Fruit fly (Drosophila melanogaster): Measurements from ENCODE around the gene CG15739.
A peak's percentile ranks its signal among the peaks of the same experiment; 100 is the strongest.

CG15739 gene

DNA sequence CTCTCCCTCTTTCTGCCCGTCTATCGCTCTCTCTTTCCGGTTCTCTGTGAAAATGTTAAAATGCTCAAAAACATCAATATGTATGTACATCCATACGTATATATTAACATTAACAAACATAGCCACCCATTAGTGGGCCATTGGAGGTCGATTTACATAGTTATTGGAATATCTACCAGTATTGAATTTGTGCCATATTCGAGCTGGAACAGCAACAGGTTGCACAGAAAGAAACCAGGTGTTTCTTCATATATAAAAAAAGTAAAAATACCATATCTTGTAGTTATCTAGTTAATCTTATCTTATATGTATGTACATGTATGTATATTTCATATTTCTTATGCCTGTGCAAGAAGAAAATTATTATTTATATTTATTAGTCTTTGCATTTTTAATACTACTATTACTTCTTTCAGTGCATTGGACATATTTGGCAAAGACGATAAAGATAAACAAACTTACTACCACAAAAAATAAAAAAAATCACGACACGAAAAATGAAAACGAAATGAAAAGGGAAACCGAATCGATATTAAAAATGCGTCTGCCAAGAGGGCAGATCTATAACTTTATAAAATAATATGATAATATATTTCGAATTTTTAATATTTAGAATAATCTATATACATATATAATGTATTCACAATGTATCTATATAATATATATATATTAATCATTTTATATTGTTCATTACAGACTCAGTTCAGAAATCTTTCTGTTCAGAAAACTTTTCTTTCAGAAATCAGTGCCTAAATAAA lies 24.4 kb upstream of the CG15739 start (continued):
- TF ChIP-seq slbo (GFP tag; IDR thresholded peaks at IDR 0.05) (peak; percentile 57), rib (GFP tag; IDR thresholded peaks at IDR 0.05) (no peak), CG12391 (tag; optimal IDR thresholded peaks at IDR 0.05) (peak; percentile 49), CG14860 (GFP tag; IDR thresholded peaks at IDR 0.05; ENCODE audit: partially characterized antibody) (no peak), CG15011 (GFP tag; optimal IDR thresholded peaks at IDR 0.05) (peak; percentile 5), repo (GFP tag; optimal IDR thresholded peaks at IDR 0.05) (no peak), C15 (GFP tag; IDR thresholded peaks at IDR 0.05) (no peak), da (GFP tag; optimal IDR thresholded peaks at IDR 0.05) (no peak), CG5245 (GFP tag; optimal IDR thresholded peaks at IDR 0.05) (no peak), scrt (GFP tag; optimal IDR thresholded peaks at IDR 0.05) (peak; percentile 31), Opbp (GFP tag; IDR thresholded peaks at IDR 0.05; ENCODE audit: partially characterized antibody) (no peak), CG12219 (GFP tag; optimal IDR thresholded peaks at IDR 0.05) (peak; percentile 15), Ets97D (GFP tag; optimal IDR thresholded peaks at IDR 0.05) (no peak), D19A (tag; optimal IDR thresholded peaks at IDR 0.05) (peak; percentile 42), eve (GFP tag; optimal IDR thresholded peaks at IDR 0.05) (no peak), unc-4 (GFP tag; IDR thresholded peaks at IDR 0.05; ENCODE audit: partially characterized antibody) (no peak), CG18764 (GFP tag; optimal IDR thresholded peaks at IDR 0.05) (no peak), Sox102F (GFP tag; optimal IDR thresholded peaks at IDR 0.05) (peak; percentile 79), Dp (GFP tag; optimal IDR thresholded peaks at IDR 0.05) (no peak), CG18011 (GFP tag; optimal IDR thresholded peaks at IDR 0.05) (no peak), sug (tag; optimal IDR thresholded peaks at IDR 0.05) (no peak), CG1529 (GFP tag; optimal IDR thresholded peaks at IDR 0.05) (peak; percentile 0), H2.0 (GFP tag; IDR thresholded peaks at IDR 0.05) (0 out of 2 replicates have a peak, but pooled peaks have one; percentile 41), CG4424 (GFP tag; optimal IDR thresholded peaks at IDR 0.05) (peak; percentile 25), CG7556 (GFP tag; optimal IDR thresholded peaks at IDR 0.05) (peak; percentile 30), lbe (GFP tag; optimal IDR thresholded peaks at IDR 0.05) (no peak), tna (GFP tag; IDR thresholded peaks at IDR 0.05; ENCODE audit: partially characterized antibody) (no peak), CG7987 (GFP tag; optimal IDR thresholded peaks at IDR 0.05) (peak; percentile 2), Bdp1 (GFP tag; optimal IDR thresholded peaks at IDR 0.05) (no peak), sens (GFP tag) (peak; percentile 18), salm (tag; optimal IDR thresholded peaks at IDR 0.05) (peak; percentile 8), al (GFP tag; IDR thresholded peaks at IDR 0.05) (0 out of 2 replicates have a peak, but pooled peaks have one; percentile 32), Med (GFP tag) (peak; percentile 34), hkb (optimal IDR thresholded peaks at IDR 0.05) (no peak), hkb (GFP tag; IDR thresholded peaks at IDR 0.05) (peak; percentile 70), fd64A (GFP tag; optimal IDR thresholded peaks at IDR 0.05) (no peak), tgo (GFP tag; IDR thresholded peaks at IDR 0.05) (peak; percentile 69), CG6689 (GFP tag; IDR thresholded peaks at IDR 0.05) (peak; percentile 40), Atf6 (GFP tag; IDR thresholded peaks at IDR 0.05) (0 out of 2 replicates have a peak, but pooled peaks have one; percentile 43), CG9817 (tag; optimal IDR thresholded peaks at IDR 0.05) (peak; percentile 10), jigr1 (GFP tag; IDR thresholded peaks at IDR 0.05) (no peak), br (optimal IDR thresholded peaks at IDR 0.05) (no peak), CG30431 (GFP tag; optimal IDR thresholded peaks at IDR 0.05) (no peak), CG5180 (GFP tag; optimal IDR thresholded peaks at IDR 0.05) (peak; percentile 2), bcd (GFP tag; optimal IDR thresholded peaks at IDR 0.05) (peak; percentile 8), Dad (GFP tag; optimal IDR thresholded peaks at IDR 0.05) (no peak), CG15269 (tag; optimal IDR thresholded peaks at IDR 0.05) (peak; percentile 74), CG17802 (tag; optimal IDR thresholded peaks at IDR 0.05) (no peak), CG17385 (GFP tag; optimal IDR thresholded peaks at IDR 0.05) (peak; percentile 25), NFAT (GFP tag; IDR thresholded peaks at IDR 0.05) (no peak)

Data from whole organism, embryonic.